Fruit fly (Drosophila melanogaster) whole organism: ENCODE measurements around the gene CG10352.

ENCODE experiments used
- CG8478 ChIP-seq: fragments of >200 bp; optimal IDR thresholded peaks from 2 replicates; lab custom pipeline; 2018; ENCODE audit warnings: inconsistent platforms
- Dll ChIP-seq: fragments of >200 bp; optimal IDR thresholded peaks from 2 replicates; lab custom pipeline; 2017
- EcR ChIP-seq, 2 experiments: fragments of >200 bp; optimal IDR thresholded peaks; 2 replicates each; lab custom pipeline; 2017; ENCODE audit warnings: missing biosample characterization in 2 of 2, missing genetic modification characterization in 2 of 2, missing genetic modification reagents in 2 of 2
- psq ChIP-seq: fragments of >200 bp; optimal IDR thresholded peaks from 2 replicates; lab custom pipeline; 2017

dm6 chrX:11828336-11829007, 48.5 kb downstream of the CG10352 start:
- TF ChIP-seq EcR (GFP tag; optimal IDR thresholded peaks at IDR 0.05; lab: Kevin White, UChicago) = no peak
- TF ChIP-seq CG8478 = no peak
- TF ChIP-seq psq (lab: Kevin White, UChicago) = no peak
- no peak for TF ChIP-seq Dll (lab: Kevin White, UChicago)
